Worm (Caenorhabditis elegans) whole organism, young adult: Measurements from ENCODE around the gene C28H8.5.

ENCODE experiments used
- D2030.7 ChIP-seq: fragments of 200-800 bp; sonication (Bioruptor generic); IDR thresholded peaks from 2 replicates; pipeline ENCODE4 v1.3.6; 2022; ENCODE audit warnings: missing genetic modification reagents, missing genetic modification characterization, missing compliant biosample characterization
- F23B12.7 ChIP-seq: sonication (generic microtip); optimal IDR thresholded peaks from 2 replicates; lab custom pipeline; 2017; ENCODE audit warnings: missing genetic modification characterization, mild to moderate bottlenecking, missing compliant biosample characterization, antibody characterized with exemption, moderate library complexity; ENCODE audit not compliant: insufficient read depth
- athp-1 ChIP-seq: sonication (generic microtip); optimal IDR thresholded peaks from 2 replicates; lab custom pipeline; 2017; ENCODE audit warnings: mild to moderate bottlenecking, missing genetic modification characterization, missing compliant biosample characterization
- ceh-79 ChIP-seq: sonication (generic microtip); optimal IDR thresholded peaks from 2 replicates; lab custom pipeline; 2017; ENCODE audit warnings: mild to moderate bottlenecking, missing genetic modification characterization, missing compliant biosample characterization
- mcd-1 ChIP-seq: fragments of 200-800 bp; sonication (Bioruptor generic); IDR thresholded peaks from 2 replicates; pipeline ENCODE4 v1.3.6; 2022; ENCODE audit warnings: missing genetic modification reagents, missing genetic modification characterization, missing compliant biosample characterization
- tlf-1 ChIP-seq: fragments of 200-800 bp; sonication (Bioruptor generic); optimal IDR thresholded peaks from 2 replicates; lab custom pipeline; 2018; ENCODE audit warnings: mild to moderate bottlenecking, missing genetic modification characterization, missing compliant biosample characterization
- ztf-26 ChIP-seq: sonication (generic microtip); optimal IDR thresholded peaks from 2 replicates; lab custom pipeline; 2017; ENCODE audit warnings: missing genetic modification characterization, missing compliant biosample characterization
- ztf-28 ChIP-seq: fragments of 200-800 bp; sonication (Bioruptor generic); IDR thresholded peaks from 2 replicates; pipeline ENCODE4 v1.3.6; 2022; ENCODE audit warnings: missing genetic modification reagents, missing genetic modification characterization, missing compliant biosample characterization

DNA sequence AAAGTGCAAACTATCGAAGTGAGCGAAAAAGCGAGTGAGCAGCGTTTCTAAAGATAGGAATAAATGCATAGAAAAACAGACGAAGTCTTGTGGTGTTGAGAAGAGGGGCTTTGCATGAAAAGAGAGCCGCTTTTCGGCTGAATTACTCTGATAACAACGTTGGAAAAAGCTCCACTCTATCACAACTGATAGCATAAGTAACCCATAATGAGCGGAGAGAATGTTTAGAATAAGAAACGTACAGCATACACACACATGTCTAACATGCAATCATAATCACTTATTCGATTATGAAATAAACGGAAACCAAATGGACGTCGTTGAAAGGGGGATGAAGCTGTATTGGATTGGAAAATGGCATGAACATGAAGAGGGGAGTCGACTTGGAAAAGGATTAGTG, 43.8 kb upstream of the C28H8.5 start:
- TF ChIP-seq ztf-26 (tag; lab: Kevin White, UChicago) (no peak), F23B12.7 (no peak), mcd-1 (GFP tag; lab: Robert Waterston, UW) (no peak), ztf-28 (GFP tag; lab: Robert Waterston, UW) (no peak), ceh-79 (tag; lab: Kevin White, UChicago) (no peak), athp-1 (tag; lab: Kevin White, UChicago) (no peak), D2030.7 (GFP tag; lab: Robert Waterston, UW) (no peak), tlf-1 (GFP tag; lab: Kevin White, UChicago) (no peak)
